Worm (Caenorhabditis elegans) whole organism, L1 larva: Measurements from ENCODE around the gene srh-82.
A peak's percentile ranks its signal among the peaks of the same experiment; 100 is the strongest.

Experiments
- C34B4.2 ChIP-seq: sonication (generic microtip); optimal IDR thresholded peaks from 2 replicates; lab custom pipeline; 2017; ENCODE audit warnings: mild to moderate bottlenecking, missing genetic modification characterization, missing compliant biosample characterization
- Y116A8C.19 ChIP-seq: sonication (generic microtip); optimal IDR thresholded peaks from 2 replicates; lab custom pipeline; 2016; ENCODE audit warnings: missing compliant biosample characterization, missing genetic modification characterization, borderline replicate concordance
- aha-1 ChIP-seq: fragments of 150-350 bp; optimal IDR thresholded peaks from 2 replicates; lab custom pipeline; 2014; ENCODE audit warnings: missing biosample characterization, missing genetic modification characterization
- alr-1 ChIP-seq: fragments of 200-800 bp; sonication (Bioruptor generic); optimal IDR thresholded peaks from 2 replicates; lab custom pipeline; 2018; ENCODE audit warnings: borderline replicate concordance, mild to moderate bottlenecking, missing genetic modification characterization, missing compliant biosample characterization
- blmp-1 ChIP-seq: fragments of 150-350 bp; optimal IDR thresholded peaks from 2 replicates; lab custom pipeline; 2014; ENCODE audit warnings: missing biosample characterization, missing genetic modification characterization
- ceh-8 ChIP-seq: fragments of 200-800 bp; sonication (Bioruptor generic); optimal IDR thresholded peaks from 2 replicates; lab custom pipeline; 2018; ENCODE audit warnings: mild to moderate bottlenecking, missing genetic modification characterization, moderate library complexity, missing compliant biosample characterization
- ceh-88 ChIP-seq: fragments of 200-800 bp; sonication (Bioruptor generic); IDR thresholded peaks from 2 replicates; pipeline ENCODE4 v1.3.6; 2022; ENCODE audit warnings: missing genetic modification characterization, missing compliant biosample characterization
- efl-1 ChIP-seq, 4 experiments: fragments of 150-350 bp; optimal IDR thresholded peaks in 3 of 4; peaks in 1 of 4; 1 replicate in 1 of 4; 2 replicates in 3 of 4; lab custom pipeline; 2014; ENCODE audit warnings: missing biosample characterization in 2 of 4, missing genetic modification characterization in 2 of 4, missing genetic modification reagents in 2 of 4
- egl-13 ChIP-seq: sonication (generic microtip); optimal IDR thresholded peaks from 2 replicates; lab custom pipeline; 2016; ENCODE audit warnings: missing genotype, missing genetic modification reagents, missing genetic modification characterization, missing compliant biosample characterization
- ets-5 ChIP-seq: fragments of 200-800 bp; sonication (Bioruptor generic); IDR thresholded peaks from 2 replicates; pipeline ENCODE4 v1.3.6; 2022; ENCODE audit warnings: missing genetic modification characterization, missing compliant biosample characterization
- grh-1 ChIP-seq: fragments of 200-800 bp; sonication (Bioruptor generic); IDR thresholded peaks from 2 replicates; pipeline ENCODE4 v1.3.6; 2022; ENCODE audit warnings: missing genetic modification reagents, missing genetic modification characterization, missing compliant biosample characterization
- lin-13 ChIP-seq: fragments of 150-350 bp; optimal IDR thresholded peaks from 2 replicates; lab custom pipeline; 2014; ENCODE audit warnings: missing biosample characterization, missing genetic modification reagents, missing genetic modification characterization
- lin-15B ChIP-seq: fragments of 150-350 bp; sonication (generic microtip); optimal IDR thresholded peaks from 3 replicates; lab custom pipeline; 2014; ENCODE audit warnings: missing biosample characterization, missing genetic modification characterization
- lin-39 ChIP-seq: fragments of 150-350 bp; optimal IDR thresholded peaks from 2 replicates; lab custom pipeline; 2014; ENCODE audit warnings: missing biosample characterization, missing genetic modification reagents, missing genetic modification characterization
- nhr-19 ChIP-seq: fragments of 200-800 bp; sonication (Bioruptor generic); conservative IDR thresholded peaks from 2 replicates; pipeline ENCODE4 v1.3.6; 2022; ENCODE audit warnings: missing genetic modification characterization, missing compliant biosample characterization
- nhr-20 ChIP-seq: sonication (generic microtip); optimal IDR thresholded peaks from 2 replicates; lab custom pipeline; 2016; ENCODE audit warnings: mild to moderate bottlenecking, missing genetic modification characterization, missing compliant biosample characterization
- nhr-237 ChIP-seq: fragments of 150-350 bp; optimal IDR thresholded peaks from 2 replicates; lab custom pipeline; 2014; ENCODE audit warnings: missing biosample characterization, missing genetic modification characterization
- nhr-28 ChIP-seq: fragments of 150-350 bp; optimal IDR thresholded peaks from 2 replicates; lab custom pipeline; 2014; ENCODE audit warnings: missing biosample characterization, missing genetic modification characterization
- nhr-47 ChIP-seq: sonication (generic microtip); optimal IDR thresholded peaks from 2 replicates; lab custom pipeline; 2016; ENCODE audit warnings: mild to moderate bottlenecking, missing genetic modification characterization, moderate library complexity, missing compliant biosample characterization
- nhr-71 ChIP-seq: sonication (generic microtip); optimal IDR thresholded peaks from 2 replicates; lab custom pipeline; 2016; ENCODE audit warnings: mild to moderate bottlenecking, missing genetic modification characterization, moderate library complexity, missing compliant biosample characterization
- nhr-76 ChIP-seq: sonication (generic microtip); optimal IDR thresholded peaks from 2 replicates; lab custom pipeline; 2017; ENCODE audit warnings: missing biosample characterization, missing genetic modification characterization
- nhr-77 ChIP-seq: fragments of 150-350 bp; optimal IDR thresholded peaks from 2 replicates; lab custom pipeline; 2014; ENCODE audit warnings: missing biosample characterization, missing genetic modification characterization
- nhr-90 ChIP-seq: sonication (generic microtip); optimal IDR thresholded peaks from 2 replicates; lab custom pipeline; 2016; ENCODE audit warnings: mild to moderate bottlenecking, missing genetic modification characterization, missing compliant biosample characterization; ENCODE audit not compliant: poor library complexity
- pqm-1 ChIP-seq: sonication (generic microtip); optimal IDR thresholded peaks from 3 replicates; lab custom pipeline; 2017; ENCODE audit warnings: missing biosample characterization, missing genetic modification characterization
- snpc-4 ChIP-seq: fragments of 150-350 bp; optimal IDR thresholded peaks from 2 replicates; lab custom pipeline; 2014; ENCODE audit warnings: missing biosample characterization, missing genetic modification characterization
- snu-23 ChIP-seq: sonication (generic microtip); optimal IDR thresholded peaks from 2 replicates; lab custom pipeline; 2016; ENCODE audit warnings: missing genetic modification characterization, missing compliant biosample characterization
- swsn-7 ChIP-seq: sonication (generic microtip); optimal IDR thresholded peaks from 2 replicates; lab custom pipeline; 2016; ENCODE audit warnings: missing genetic modification characterization, missing compliant biosample characterization
- unc-86 ChIP-seq: sonication (generic microtip); optimal IDR thresholded peaks from 2 replicates; lab custom pipeline; 2016; ENCODE audit warnings: missing genetic modification characterization, missing compliant biosample characterization
- unc-98 ChIP-seq: fragments of 200-800 bp; sonication (Bioruptor generic); IDR thresholded peaks from 2 replicates; pipeline ENCODE4 v1.3.6; 2022; ENCODE audit warnings: missing genetic modification characterization, missing compliant biosample characterization
- xbp-1 ChIP-seq: sonication (generic microtip); optimal IDR thresholded peaks from 2 replicates; lab custom pipeline; 2016; ENCODE audit warnings: missing genetic modification characterization, missing compliant biosample characterization
- zag-1 ChIP-seq: fragments of 150-350 bp; optimal IDR thresholded peaks from 2 replicates; lab custom pipeline; 2014; ENCODE audit warnings: missing biosample characterization, missing genetic modification characterization
- ztf-11 ChIP-seq, 2 experiments: sonication (generic microtip); optimal IDR thresholded peaks; 2 replicates each; lab custom pipeline; 2016 to 2017; ENCODE audit warnings: missing genetic modification characterization in 2 of 2, missing biosample characterization in 1 of 2, missing compliant biosample characterization in 1 of 2

srh-82 gene

ce11 chrV:130186-130585 lies 14.7 kb upstream of the srh-82 start:
- TF ChIP-seq efl-1 (optimal IDR thresholded peaks at IDR 0.05; lab: Kevin White, UChicago) (no peak), efl-1 (GFP tag; optimal IDR thresholded peaks at IDR 0.05 in 1 of 2; lab: Kevin White, UChicago) (peak in 1 of 2 experiments; percentile 12), unc-86 (no peak)

ce11 chrV:137667-138066 lies 7.2 kb upstream of the srh-82 start:
- TF ChIP-seq grh-1 (GFP tag; lab: Robert Waterston, UW) (no peak), efl-1 (optimal IDR thresholded peaks at IDR 0.05; lab: Kevin White, UChicago) (no peak), efl-1 (GFP tag; optimal IDR thresholded peaks at IDR 0.05 in 1 of 2; lab: Kevin White, UChicago) (peak in 1 of 2 experiments; percentile 91)

DNA sequence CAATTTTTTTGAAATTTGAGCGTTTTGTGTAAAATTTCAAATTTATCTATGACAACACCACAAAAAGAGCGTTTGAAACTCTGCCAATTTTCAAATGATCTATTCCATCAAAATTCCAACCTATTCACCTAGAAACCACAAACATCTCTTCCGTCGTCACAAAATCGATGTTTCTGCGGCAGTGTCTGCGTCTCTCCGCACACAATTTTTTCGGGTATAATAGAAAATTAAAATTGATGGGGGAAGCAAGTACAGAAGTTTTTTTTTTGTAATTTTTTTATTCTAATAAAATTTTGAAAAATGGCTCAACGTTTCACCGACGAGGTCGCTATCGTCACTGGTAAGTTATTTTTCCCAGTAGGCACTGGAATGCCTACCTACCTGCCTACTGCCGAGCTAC lies 6.3 kb upstream of the srh-82 start, which contains the start of gene W03F9.9:
W03F9.9 (plus strand) TSS at position 301 of the 400 bp plus-strand sequence.
- TF ChIP-seq efl-1 (optimal IDR thresholded peaks at IDR 0.05; lab: Kevin White, UChicago) (no peak), efl-1 (GFP tag; optimal IDR thresholded peaks at IDR 0.05 in 1 of 2; lab: Kevin White, UChicago) (peak in 1 of 2 experiments; percentile 82), ceh-8 (GFP tag; lab: Kevin White, UChicago) (no peak), blmp-1 (tag; lab: Kevin White, UChicago) (no peak)

DNA sequence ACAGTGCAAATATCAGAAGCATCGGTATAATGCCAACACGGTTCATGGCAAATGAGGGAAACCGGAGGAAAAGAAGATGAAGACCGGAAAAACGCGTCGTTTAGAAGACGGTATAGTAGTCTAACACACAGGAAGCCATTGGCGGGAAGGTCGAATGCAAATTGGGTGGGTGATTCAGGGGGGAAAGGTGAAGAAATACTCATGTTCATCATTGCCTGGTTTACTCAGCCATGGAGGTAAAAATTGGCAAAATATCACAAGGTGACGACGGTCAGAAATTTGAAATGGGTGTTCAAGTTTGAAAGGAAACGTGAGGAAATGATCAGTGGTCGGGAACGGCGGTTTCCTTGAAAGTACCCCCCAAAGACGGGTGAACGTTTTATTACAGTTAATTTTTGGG lies 3.6 kb upstream of the srh-82 start, which contains the start of gene W03F9.11:
W03F9.11 (minus strand) TSS at position 101 of the 400 bp plus-strand sequence.
- no peak for TF ChIP-seq nhr-77 (tag; lab: Kevin White, UChicago)
- no peak for TF ChIP-seq snu-23 (GFP tag; lab: Kevin White, UChicago)
- TF ChIP-seq lin-13 (GFP tag; lab: Kevin White, UChicago), result no peak
- TF ChIP-seq unc-98 (GFP tag; lab: Robert Waterston, UW), result no peak
- no peak for TF ChIP-seq nhr-71 (tag; lab: Kevin White, UChicago)
- no peak for TF ChIP-seq xbp-1 (tag; lab: Kevin White, UChicago)
- no peak for TF ChIP-seq Y116A8C.19

DNA sequence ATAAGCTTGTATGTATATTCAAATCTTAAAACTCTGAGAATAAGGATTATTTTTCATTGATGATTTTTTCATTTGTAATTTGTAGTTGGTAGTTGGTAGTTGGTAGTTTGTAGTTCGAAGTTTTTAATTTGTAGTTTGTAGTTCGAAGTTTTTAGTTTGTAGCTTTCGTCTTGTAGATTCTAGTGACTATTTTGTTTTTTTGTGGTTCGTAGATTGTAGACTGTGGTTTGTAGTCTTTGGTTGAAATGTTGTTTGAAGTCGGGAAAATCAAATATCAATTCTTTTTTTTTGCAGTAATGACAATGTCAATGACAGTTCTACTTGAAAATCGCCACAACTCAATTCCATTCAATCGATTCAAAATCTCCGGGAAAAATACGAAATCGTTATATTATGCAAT lies 800 bp downstream of the srh-82 start:
- TF ChIP-seq swsn-7 (tag; lab: Kevin White, UChicago) (no peak), blmp-1 (tag; lab: Kevin White, UChicago) (no peak), lin-39 (no peak), ets-5 (no peak), nhr-47 (no peak), nhr-90 (no peak), alr-1 (tag; lab: Kevin White, UChicago) (no peak), Y116A8C.19 (no peak), nhr-76 (tag; lab: Kevin White, UChicago) (no peak), snu-23 (GFP tag; lab: Kevin White, UChicago) (no peak), egl-13 (no peak), nhr-19 (GFP tag; lab: Robert Waterston, UW) (no peak), nhr-77 (tag; lab: Kevin White, UChicago) (no peak), pqm-1 (tag; lab: Kevin White, UChicago) (no peak), nhr-237 (no peak)

- TF ChIP-seq unc-98 (GFP tag; lab: Robert Waterston, UW), result no peak
- TF ChIP-seq lin-15B (tag; lab: Kevin White, UChicago), result no peak
- no peak for TF ChIP-seq aha-1 (tag; lab: Kevin White, UChicago)
- no peak for TF ChIP-seq swsn-7 (tag; lab: Kevin White, UChicago)
- TF ChIP-seq nhr-28 (tag; lab: Kevin White, UChicago), result no peak
Measured at ce11 chrV:150059-150458, 5.2 kb downstream of the srh-82 start.

ce11 chrV:151310-151709 lies 6.4 kb downstream of the srh-82 start, which contains the start of gene W03F9.4:
Gene W03F9.4, minus strand, starts transcription at chrV:151388.
- no peak for TF ChIP-seq zag-1 (tag; lab: Kevin White, UChicago)
- peak; percentile 26 for TF ChIP-seq nhr-20
- peak; percentile 55 for TF ChIP-seq blmp-1 (tag; lab: Kevin White, UChicago)
- TF ChIP-seq ceh-88 (GFP tag; lab: Robert Waterston, UW), result no peak
- TF ChIP-seq snpc-4 (tag; lab: Kevin White, UChicago), result no peak
- no peak for TF ChIP-seq ztf-11 (tag; optimal IDR thresholded peaks at IDR 0.05; lab: Kevin White, UChicago)
- no peak for TF ChIP-seq lin-13 (GFP tag; lab: Kevin White, UChicago)
- TF ChIP-seq C34B4.2, result no peak
- no peak for TF ChIP-seq efl-1 (optimal IDR thresholded peaks at IDR 0.05; lab: Kevin White, UChicago)
- peak in 1 of 2 experiments; percentile 28 for TF ChIP-seq efl-1 (GFP tag; optimal IDR thresholded peaks at IDR 0.05 in 1 of 2; lab: Kevin White, UChicago)
